Worm (Caenorhabditis elegans) whole organism, young adult: ENCODE data around the gene Y105C5A.15.
"Not testable (repeated sequence)": the region's sequence is repeated elsewhere in the genome, so short reads cannot be mapped to it uniquely, and the experiment has no call there.

Experiments
- attf-6 ChIP-seq: fragments of 200-800 bp; sonication (Bioruptor generic); IDR thresholded peaks from 2 replicates; pipeline ENCODE4 v1.3.6; 2022; ENCODE audit warnings: missing genetic modification reagents, missing genetic modification characterization, missing compliant biosample characterization
- die-1 ChIP-seq: sonication (generic microtip); optimal IDR thresholded peaks from 2 replicates; lab custom pipeline; 2016; ENCODE audit warnings: missing genotype, mild to moderate bottlenecking, missing genetic modification characterization, missing compliant biosample characterization
- egl-44 ChIP-seq: fragments of 200-800 bp; sonication (Bioruptor generic); IDR thresholded peaks from 2 replicates; pipeline ENCODE4 v1.3.6; 2022; ENCODE audit warnings: missing genetic modification reagents, missing genetic modification characterization, missing compliant biosample characterization
- egrh-3 ChIP-seq: fragments of 200-800 bp; sonication (Bioruptor generic); IDR thresholded peaks from 2 replicates; pipeline ENCODE4 v1.3.6; 2022; ENCODE audit warnings: missing genetic modification reagents, missing genetic modification characterization, missing compliant biosample characterization
- hlh-26 ChIP-seq: fragments of 200-800 bp; sonication (Bioruptor generic); conservative IDR thresholded peaks from 2 replicates; pipeline ENCODE4 v1.3.6; 2022; ENCODE audit warnings: missing genetic modification reagents, missing genetic modification characterization, missing compliant biosample characterization
- hsf-1 ChIP-seq: fragments of 200-800 bp; sonication (Bioruptor generic); IDR thresholded peaks from 2 replicates; pipeline ENCODE4 v1.3.6; 2022; ENCODE audit warnings: missing genetic modification reagents, missing genetic modification characterization, missing compliant biosample characterization
- rcor-1 ChIP-seq: fragments of 200-800 bp; sonication (Bioruptor generic); IDR thresholded peaks from 2 replicates; pipeline ENCODE4 v1.3.6; 2022; ENCODE audit warnings: missing genetic modification reagents, missing genetic modification characterization, missing compliant biosample characterization
- snpc-1.1 ChIP-seq: sonication (generic microtip); optimal IDR thresholded peaks from 2 replicates; lab custom pipeline; 2017; ENCODE audit warnings: missing genetic modification characterization, mild to moderate bottlenecking, missing compliant biosample characterization, antibody characterized with exemption, moderate library complexity, missing genotype, missing genetic modification reagents; ENCODE audit not compliant: insufficient read depth
- snpc-4 ChIP-seq, 5 experiments: fragments of 150-350 bp in 1 of 5; sonication (generic microtip) in 4 of 5; optimal IDR thresholded peaks; 2 replicates each; lab custom pipeline; 2014 to 2018; ENCODE audit warnings: missing genetic modification characterization in 5 of 5, missing biosample characterization in 3 of 5, antibody characterized with exemption in 2 of 5, mild to moderate bottlenecking in 2 of 5, missing compliant biosample characterization in 2 of 5, missing genotype in 2 of 5, moderate library complexity in 2 of 5, missing genetic modification reagents in 1 of 5

Y105C5A.15 gene

DNA sequence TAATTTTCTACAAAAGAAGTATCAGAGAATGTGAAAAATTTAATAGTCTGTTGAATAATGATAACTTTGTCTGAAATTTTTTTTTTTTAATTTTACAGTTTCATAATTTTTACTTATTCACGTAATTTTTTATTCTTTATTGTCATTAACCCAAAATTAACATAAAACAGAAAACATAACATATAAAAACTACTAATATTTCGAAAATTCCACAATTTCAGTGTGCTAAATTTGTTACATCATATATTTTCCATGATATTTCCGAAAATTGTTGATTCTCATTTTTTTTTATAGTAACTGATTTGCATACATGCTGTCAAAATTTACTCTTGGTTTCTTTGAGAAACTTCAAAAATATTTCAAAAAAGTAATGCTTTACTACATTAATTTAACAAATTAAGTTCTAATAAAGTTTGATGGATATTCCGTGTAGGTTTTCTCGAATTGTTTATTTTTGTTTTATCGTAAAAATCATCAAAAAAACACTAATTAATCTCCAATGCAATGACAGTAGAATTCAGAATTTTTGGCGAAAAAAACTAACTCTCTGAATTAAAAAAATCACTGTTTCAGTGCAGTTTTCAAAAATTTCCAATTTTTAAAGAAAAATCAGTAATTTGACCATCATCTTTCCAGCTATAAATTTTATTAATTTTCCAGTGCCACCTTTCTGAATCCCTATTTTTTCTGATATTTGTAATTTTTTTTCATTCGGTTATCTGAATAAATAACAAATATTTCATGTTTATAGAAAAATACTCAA, 61.2 kb downstream of the Y105C5A.15 start:
- TF ChIP-seq snpc-1.1 (tag; lab: Kevin White, UChicago), result no peak
- no peak for TF ChIP-seq rcor-1 (GFP tag; lab: Robert Waterston, UW)
- TF ChIP-seq snpc-4 (GFP tag; optimal IDR thresholded peaks at IDR 0.05; lab: Kevin White, UChicago), result no peak
- peak in 1 of 4 experiments; percentile 2 for TF ChIP-seq snpc-4 (tag; optimal IDR thresholded peaks at IDR 0.05; lab: Kevin White, UChicago)
- TF ChIP-seq, all 124 proteins: peak for 1

DNA sequence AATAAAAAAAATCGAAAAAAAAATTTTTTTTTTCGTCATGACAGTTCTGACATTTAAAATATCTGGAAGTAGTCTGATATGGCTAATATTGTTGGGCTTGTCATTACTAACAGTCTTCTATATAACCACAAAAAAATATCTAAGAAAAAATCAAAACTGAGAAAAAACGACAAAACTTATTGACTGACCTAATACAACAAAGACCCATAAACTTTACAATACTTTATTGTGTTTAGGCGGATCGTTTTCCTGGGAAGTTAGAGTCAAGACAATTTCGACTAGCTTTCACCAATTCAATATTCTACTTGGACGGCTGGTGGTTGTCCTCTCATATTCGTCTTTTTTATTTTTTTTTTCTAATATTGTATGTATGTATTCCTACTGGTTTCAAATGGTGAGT, 63.1 kb downstream of the Y105C5A.15 start, which contains the start of gene Y105C5A.1285:
Y105C5A.1285 (plus strand) TSS at position 301 of the 400 bp plus-strand sequence.
- TF ChIP-seq hlh-26; egl-44 (GFP tag; lab: Robert Waterston, UW); die-1 (tag; lab: Kevin White, UChicago): not testable (repeated sequence)

DNA sequence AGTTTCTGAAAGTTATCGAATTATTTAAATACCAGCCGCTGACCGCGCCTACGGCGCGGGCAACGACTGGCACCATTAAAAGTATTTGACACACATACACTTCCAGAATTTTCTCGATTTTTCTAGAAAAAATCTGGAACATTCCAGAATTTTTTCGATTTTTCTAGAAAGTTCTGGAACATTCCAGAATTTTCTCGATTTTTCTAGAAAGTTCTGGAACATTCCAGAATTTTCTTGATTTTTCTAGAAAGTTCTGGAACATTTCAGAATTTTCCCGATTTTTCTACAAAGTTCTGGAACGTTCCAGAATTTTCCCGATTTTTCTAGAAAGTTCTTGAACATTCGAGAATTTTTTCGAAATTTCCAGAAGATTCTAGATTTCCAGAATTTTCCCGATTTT, 76.5 kb downstream of the Y105C5A.15 start:
- TF ChIP-seq hsf-1 (GFP tag; lab: Robert Waterston, UW), result peak; percentile 94

DNA sequence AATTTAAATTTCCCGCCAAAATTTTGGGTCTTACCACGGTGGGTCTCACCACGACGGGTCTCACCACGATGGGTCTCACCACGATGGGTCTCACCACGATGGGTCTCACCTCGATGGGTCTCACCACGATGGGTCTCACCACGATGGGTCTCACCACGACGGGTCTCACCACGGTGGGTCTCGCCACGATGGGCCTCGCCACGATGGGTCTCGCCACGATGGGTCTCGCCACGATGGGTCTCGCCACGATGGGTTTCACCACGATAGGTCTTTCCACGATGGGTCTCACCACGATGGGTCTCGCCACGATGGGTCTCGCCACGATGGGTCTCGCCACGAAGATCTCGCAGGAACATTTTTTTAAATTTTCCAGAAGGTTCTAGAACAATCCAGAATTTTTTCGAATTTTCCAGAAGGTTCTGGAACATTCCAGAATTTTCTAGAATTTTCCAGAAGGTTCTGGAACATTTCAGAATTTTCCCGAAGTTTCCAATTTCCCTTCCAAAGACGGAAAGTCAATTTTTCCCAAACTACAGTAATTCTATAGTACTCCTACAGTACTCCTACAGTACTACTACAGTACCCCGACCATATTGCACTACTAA, 77.3 kb downstream of the Y105C5A.15 start:
- TF ChIP-seq hsf-1 (GFP tag; lab: Robert Waterston, UW), result peak; percentile 92
- peak; percentile 74; the same call in 1 of the 2 replicates for TF ChIP-seq egrh-3 (GFP tag; lab: Robert Waterston, UW)

DNA sequence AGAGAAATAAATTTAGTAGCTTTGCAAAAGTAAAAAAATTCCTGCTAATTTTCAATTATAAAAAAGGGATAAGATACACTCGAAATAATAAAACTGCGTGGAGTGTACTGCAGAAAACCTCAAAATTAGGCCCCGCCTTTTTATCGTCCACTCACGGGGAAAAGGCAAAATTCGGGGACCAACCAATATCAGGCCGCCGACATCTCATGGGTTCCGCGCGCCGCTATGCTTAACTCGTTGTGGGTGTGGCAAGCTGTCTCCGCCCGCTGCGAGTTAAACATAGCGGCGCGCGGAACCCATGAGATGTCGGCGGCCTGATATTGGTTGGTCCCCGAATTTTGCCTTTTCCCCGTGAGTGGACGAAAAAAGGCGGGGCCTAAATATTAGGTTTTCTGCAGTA, 78.8 kb downstream of the Y105C5A.15 start:
- peak; percentile 47 for TF ChIP-seq attf-6 (GFP tag; lab: Robert Waterston, UW)
- TF ChIP-seq snpc-4 (GFP tag; optimal IDR thresholded peaks at IDR 0.05; lab: Kevin White, UChicago), result not testable (repeated sequence)
- peak in 2 of 4 experiments; percentile 41 to 90 for TF ChIP-seq snpc-4 (tag; optimal IDR thresholded peaks at IDR 0.05; lab: Kevin White, UChicago)
